Worm (Caenorhabditis elegans) whole organism, early embryonic: Measurements from ENCODE around the gene C54D10.3.

Experiments
- flt-1 ChIP-seq: fragments of 200-800 bp; sonication (Bioruptor generic); IDR thresholded peaks from 2 replicates; pipeline ENCODE4 v1.3.6; 2022; ENCODE audit warnings: missing genetic modification characterization, missing compliant biosample characterization
- hmbx-1 ChIP-seq: sonication (generic microtip); optimal IDR thresholded peaks from 2 replicates; lab custom pipeline; 2016; ENCODE audit warnings: mild to moderate bottlenecking, missing genetic modification characterization, missing compliant biosample characterization

- TF ChIP-seq hmbx-1 (tag; lab: Kevin White, UChicago) (no peak), flt-1 (no peak)
Observed at ce11 chrV:12371386-12371785, 47.0 kb upstream of the C54D10.3 start, which contains the start of gene F23H12.7.
